Fruit fly (Drosophila melanogaster): Measurements from ENCODE around the gene kek1.

DNA sequence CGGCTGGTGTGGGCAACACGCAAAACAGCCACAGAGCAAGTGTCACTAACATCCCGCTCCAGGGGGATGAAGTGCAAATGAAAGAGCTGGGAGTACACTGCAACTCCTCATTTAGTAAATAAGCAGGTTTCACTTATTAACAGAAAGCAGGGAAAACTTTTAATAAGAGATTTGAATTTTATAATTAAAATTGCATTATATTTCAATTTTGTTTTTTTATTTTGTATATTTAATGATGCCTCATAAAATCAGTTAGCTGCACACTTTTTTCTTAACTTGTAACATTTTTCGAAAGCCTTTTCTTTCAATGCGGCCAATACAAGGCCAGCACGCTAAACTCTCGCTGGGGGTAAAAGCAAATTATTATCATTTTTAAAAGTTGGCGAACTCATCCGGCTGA is 44.9 kb upstream of the kek1 start:
- TF ChIP-seq psq (optimal IDR thresholded peaks at IDR 0.05) (no peak), ttk (optimal IDR thresholded peaks at IDR 0.05) (no peak), h (optimal IDR thresholded peaks at IDR 0.05) (no peak), Myc (optimal IDR thresholded peaks at IDR 0.05) (no peak), insv (optimal IDR thresholded peaks at IDR 0.05) (no peak)
